Fruit fly (Drosophila melanogaster) S2 (cell line): Measurements from ENCODE around the gene CG5050.

Source experiments
- CG8478 ChIP-seq: fragments of >200 bp; optimal IDR thresholded peaks from 2 replicates; lab custom pipeline; 2018
- CTCF ChIP-seq, 2 experiments: fragments of >200 bp; optimal IDR thresholded peaks; 2 replicates each; lab custom pipeline; 2018

- no peak for TF ChIP-seq CTCF (optimal IDR thresholded peaks at IDR 0.05; lab: Kevin White, UChicago)
- no peak for TF ChIP-seq CG8478 (lab: Kevin White, UChicago)
These were observed 44.4 kb downstream of the CG5050 start, which contains the start of gene qua for dm6 chr2L:17497108-17497507.
